Fruit fly (Drosophila melanogaster) ovary, adult (tissue): ENCODE results near the gene aay.
A peak's percentile ranks its signal among the peaks of the same experiment; 100 is the strongest.

Experiments
- CG17801 ChIP-seq: fragments of 200-800 bp; optimal IDR thresholded peaks from 2 replicates; lab custom pipeline; 2019; ENCODE audit warnings: missing biosample characterization, mild to moderate bottlenecking, missing genetic modification characterization, moderate library complexity; ENCODE audit not compliant: partially characterized antibody

aay gene

DNA sequence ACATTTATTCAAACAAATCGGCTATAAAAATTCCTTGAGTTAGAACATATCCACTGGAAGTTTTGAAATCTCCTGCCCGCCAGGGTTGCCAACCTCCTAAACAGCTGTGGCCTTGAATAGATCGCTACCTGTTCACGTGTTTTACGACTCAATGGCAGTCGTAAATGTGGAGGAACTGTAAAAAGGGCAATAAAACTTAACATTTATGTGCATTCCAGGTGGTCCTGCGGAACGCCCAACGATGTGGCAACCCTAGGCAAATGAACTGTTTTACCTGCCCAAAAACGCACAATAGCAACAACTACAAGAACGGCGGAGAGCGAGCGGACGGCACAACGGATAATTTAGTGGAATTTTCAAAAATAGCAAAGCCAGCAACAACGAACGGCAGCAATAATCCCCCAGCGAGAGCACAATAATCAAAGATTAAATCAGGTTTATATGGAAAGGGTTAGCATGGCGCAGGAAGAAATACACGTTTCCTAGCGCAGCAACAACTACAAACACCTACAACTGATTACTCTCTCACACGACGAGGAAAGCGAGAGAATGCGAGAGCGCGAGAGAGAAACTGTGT is 38.7 kb downstream of the aay start:
- TF ChIP-seq CG17801 (GFP tag; lab: Kevin White, UChicago), result no peak

DNA sequence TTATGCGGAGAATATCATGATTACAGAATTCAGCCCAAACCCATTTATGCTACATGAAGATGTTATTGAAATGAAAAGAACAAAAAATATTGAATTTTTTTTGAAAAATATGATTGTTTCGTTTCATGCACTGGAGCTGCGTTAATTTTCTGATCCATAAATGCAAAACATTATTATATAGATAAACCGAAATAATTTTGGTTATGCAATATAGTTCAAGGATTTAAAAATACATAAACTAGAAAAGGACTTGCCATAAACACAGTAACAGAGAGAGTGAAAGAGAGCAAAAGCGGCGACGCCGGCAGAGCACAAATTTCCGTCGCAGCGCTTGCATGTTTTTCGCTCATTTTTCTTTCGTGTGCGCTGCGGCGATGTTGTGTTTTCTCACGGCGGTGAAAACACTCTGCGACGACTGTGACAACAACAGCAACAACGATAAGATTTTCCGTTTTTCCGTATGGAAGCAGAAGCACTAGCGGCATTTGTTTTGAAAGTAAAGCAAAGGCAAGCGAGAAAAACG is 39.3 kb downstream of the aay start:
- TF ChIP-seq CG17801 (GFP tag; lab: Kevin White, UChicago), result peak; percentile 89

DNA sequence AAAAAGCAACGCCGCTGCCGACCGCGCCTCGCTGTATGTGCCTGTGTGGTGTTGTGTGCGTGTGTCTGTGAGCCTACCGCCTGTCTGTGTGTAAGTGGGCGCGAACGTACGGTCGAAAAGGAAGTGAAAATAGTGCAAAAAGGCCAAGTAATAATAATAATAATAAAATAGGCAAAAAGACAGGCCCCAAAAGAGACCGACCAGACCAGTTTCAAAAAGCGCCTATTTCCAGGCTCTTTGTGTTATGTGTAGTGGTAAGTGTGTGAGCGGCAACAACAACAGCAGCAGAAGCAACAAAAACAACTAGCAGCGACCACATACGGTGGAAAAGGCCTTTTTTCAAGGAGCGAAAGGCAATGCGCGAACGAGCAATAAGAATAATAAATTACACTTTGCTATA is 39.7 kb downstream of the aay start:
- no peak for TF ChIP-seq CG17801 (GFP tag; lab: Kevin White, UChicago)

DNA sequence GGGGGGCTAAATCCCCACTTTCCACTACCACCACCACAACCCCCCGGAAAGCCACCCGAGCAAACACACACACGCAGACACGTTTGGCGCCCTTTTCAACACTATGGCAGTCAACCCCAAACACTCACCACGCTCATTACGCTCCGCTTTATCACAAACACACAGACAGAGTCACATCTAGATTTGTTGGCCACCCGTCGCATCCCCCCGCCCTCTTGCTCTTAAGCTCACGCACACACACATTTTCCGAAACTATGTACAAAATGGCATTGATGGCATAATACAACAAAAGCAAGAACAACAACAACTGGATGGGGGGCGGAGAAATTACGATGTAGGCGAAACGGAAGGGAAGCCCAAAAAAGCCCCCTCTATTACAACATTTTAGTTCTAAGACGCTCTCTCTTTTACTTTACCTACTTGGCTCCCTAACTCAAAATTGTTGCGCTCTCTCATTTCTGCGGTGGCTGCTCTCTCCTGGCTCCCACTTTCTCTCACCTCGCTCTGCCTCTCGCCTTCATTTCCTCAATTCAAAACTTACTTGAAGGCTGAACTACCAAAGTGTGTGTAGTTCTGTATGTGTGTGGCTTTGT is 42.7 kb downstream of the aay start:
- no peak for TF ChIP-seq CG17801 (GFP tag; lab: Kevin White, UChicago)

DNA sequence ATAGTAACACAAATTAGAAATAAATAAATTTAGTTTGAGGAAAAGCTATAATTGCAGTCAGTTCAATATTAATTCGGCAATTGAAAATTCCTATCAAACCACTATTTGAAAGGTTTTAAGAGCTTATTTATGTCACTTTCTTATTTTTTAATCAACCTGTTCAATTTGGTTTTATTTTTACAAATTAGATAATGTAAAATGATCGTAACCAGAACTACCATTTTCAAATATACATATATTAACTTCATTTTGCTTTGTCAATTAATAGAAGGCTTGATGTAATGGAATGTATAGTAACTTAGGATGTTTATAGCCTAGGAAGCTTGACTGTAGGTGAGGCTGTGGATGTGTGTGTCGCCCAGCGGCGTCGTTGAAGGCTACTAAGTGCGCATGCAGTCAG is 43.5 kb downstream of the aay start:
- no peak for TF ChIP-seq CG17801 (GFP tag; lab: Kevin White, UChicago)

DNA sequence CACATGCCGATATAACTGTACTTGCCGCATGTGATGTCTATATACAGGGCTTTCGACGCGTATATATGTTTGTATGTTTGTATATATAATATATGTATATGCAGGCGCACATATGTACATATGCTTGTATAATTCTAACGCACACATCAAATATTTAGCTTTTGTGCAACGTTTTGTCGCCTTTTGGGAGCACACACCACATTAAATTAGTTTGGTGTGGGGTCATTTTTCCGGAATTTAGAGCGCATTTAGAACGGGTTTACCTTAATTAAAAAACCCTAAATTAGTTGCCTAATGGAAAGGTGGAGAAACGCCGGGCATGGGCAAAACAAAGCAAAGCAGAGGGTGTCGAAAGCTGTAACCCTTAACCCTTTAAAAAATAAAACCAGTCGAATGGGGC is 44.2 kb downstream of the aay start:
- TF ChIP-seq CG17801 (GFP tag; lab: Kevin White, UChicago), result no peak

DNA sequence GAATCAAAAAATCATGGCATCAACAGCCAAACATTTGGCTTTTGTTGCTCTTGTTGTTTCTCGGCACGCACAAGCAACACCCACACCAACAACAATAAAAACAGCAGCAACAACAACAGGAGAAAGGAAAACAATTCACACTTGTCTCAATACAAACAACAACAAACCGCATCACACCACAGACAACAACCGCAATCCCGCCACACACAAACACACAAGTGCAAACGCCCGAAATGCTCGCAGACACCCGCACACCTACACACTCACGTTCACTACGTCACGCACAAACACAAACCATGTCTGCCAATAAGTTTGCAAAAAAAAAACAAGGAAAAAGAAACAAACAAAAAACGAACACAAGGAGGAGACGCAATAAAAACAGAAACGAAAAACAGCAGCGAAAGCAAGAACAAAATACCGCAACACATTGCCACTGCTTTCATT is 44.7 kb downstream of the aay start:
- TF ChIP-seq CG17801 (GFP tag; lab: Kevin White, UChicago), result no peak

DNA sequence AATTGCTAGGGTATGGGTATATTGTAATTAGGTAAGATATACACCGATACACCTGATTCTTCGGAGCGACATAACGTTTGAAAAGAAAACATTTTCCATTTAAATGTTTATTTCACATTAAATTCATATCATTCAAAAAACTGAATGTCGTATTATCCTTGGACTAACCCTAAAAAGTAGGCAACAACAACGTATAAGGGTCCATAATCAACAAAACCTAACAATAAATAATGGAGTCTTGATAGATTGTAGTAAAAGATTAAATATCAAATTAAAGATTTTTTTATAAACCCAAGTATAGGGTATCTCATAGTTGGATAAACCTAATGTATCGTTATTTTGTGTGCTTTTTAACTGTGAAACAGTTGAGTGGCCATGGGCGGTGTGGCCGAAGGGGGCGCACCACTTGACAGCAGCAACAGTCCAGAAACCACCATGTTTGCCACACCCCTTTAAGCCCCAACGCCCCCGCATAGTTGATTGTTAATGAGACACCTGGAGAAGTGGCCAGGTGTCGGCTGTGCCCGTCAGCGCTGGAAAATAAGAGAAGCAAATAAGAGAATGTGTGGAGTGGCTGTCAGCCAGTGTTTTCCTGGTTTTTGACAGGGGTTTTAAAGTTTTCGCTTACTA is 45.3 kb downstream of the aay start:
- no peak for TF ChIP-seq CG17801 (GFP tag; lab: Kevin White, UChicago)

DNA sequence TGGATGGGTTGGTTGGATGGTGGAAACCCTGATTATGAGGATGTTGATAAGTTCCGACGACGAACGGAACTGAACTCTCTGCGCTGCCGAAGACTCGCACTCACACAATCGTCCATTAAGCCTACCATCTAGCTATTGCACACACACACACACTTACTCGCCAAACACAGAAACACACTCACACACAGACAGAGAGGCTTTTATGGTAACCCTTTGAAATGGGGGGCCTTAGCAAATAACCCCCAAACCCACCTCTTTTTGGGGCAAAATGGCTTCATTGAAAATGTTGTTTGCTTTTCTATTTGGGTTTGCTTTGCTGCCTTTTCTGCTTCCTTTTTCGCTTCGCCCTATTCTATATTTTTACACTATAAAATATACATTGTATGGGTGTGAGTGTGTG is 46.0 kb downstream of the aay start:
- TF ChIP-seq CG17801 (GFP tag; lab: Kevin White, UChicago), result no peak

DNA sequence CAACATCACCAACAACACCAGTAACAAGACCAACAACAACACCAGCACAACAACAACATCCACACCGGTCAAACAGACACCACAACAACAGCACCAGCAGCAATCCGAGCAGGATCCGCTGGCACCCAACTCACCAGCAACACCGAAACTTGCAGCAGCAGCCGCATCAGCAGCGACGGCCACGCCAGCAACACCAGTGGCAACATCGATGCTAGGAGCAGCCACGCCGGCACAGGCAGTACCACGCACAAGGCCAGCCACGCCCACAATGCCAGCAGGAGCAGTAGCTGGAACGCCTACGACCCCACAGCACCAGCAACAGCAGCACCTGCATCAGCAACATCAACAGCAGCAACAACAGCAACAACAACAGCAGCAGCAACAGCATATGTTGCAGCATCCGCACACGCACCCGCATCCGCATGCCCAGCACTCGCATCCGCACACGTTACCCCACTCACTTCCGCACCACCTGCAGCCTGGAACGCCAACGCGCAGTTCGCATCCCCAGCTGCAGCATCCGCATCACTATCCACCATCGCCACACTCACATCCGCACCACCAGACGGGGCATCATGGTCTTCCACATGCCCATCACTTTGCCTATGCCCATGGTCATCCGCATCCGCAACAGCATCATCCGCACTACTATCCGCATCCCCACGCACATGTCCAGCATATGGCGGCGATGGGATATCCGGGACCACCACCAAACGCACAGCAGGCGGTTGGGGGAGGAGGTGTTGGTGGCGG is 48.3 kb downstream of the aay start:
- no peak for TF ChIP-seq CG17801 (GFP tag; lab: Kevin White, UChicago)
